Fruit fly (Drosophila melanogaster): ENCODE data around the gene CG12268.

Gene CG12268

DNA sequence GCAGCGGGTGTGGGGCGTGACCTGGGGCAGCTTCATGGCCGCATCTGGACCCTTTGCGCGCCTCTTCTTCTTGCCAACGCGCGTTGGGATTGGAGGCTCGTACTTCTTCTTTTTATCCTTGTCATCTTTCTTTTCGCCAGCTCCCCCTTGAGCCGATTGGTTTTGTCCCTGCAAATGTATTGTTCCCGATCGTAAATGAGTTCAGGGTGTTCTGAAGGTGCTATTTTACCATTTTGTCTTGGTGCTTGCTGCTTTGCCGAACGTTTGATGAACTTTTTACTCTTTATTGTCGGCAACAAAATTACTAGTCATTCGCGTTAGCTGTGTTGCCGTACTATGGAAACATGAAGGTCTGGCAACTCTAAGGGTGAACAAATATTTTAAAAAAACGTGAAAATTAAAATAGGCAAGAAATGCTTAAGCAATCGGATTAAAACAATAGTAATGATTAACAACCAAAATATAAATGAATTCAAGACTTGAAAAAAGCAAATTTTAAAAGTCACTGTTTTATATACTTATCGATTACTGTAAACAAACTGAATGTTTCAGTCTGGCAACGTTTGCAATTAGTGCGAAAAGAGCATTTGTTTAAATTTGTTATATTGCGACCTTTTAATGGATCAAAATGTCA is 17.0 kb downstream of the CG12268 start, which contains the start of the genes Rpt2 and CG13599 (continued):
- TF ChIP-seq prd (optimal IDR thresholded peaks at IDR 0.05) (no peak), prd (GFP tag; IDR thresholded peaks at IDR 0.05) (no peak), CG17912 (GFP tag; optimal IDR thresholded peaks at IDR 0.05) (no peak), knrl (GFP tag; IDR thresholded peaks at IDR 0.05; ENCODE audit: partially characterized antibody) (peak; percentile 52; the same call in 1 of the 3 replicates), BEAF-32 (GFP tag; optimal IDR thresholded peaks at IDR 0.05) (peak; percentile 64), CG9797 (GFP tag; optimal IDR thresholded peaks at IDR 0.05) (peak; percentile 37), CG14860 (GFP tag; IDR thresholded peaks at IDR 0.05; ENCODE audit: partially characterized antibody) (0 out of 3 replicates have a peak, but pooled peaks have one; percentile 20), CG1832 (GFP tag; optimal IDR thresholded peaks at IDR 0.05) (no peak), sqz (GFP tag; optimal IDR thresholded peaks at IDR 0.05) (no peak), Sry-δ (GFP tag; optimal IDR thresholded peaks at IDR 0.05) (peak; percentile 75), dmrt11E (tag; optimal IDR thresholded peaks at IDR 0.05) (peak; percentile 17), CG8281 (tag; optimal IDR thresholded peaks at IDR 0.05) (no peak), CG3847 (GFP tag; IDR thresholded peaks at IDR 0.05) (peak; percentile 87), phol (tag; optimal IDR thresholded peaks at IDR 0.05) (peak; percentile 58), Nf-YC (tag; optimal IDR thresholded peaks at IDR 0.05) (peak; percentile 24), al (GFP tag; IDR thresholded peaks at IDR 0.05) (no peak), lilli (GFP tag; optimal IDR thresholded peaks at IDR 0.05) (peak; percentile 34), CG11696 (GFP tag; IDR thresholded peaks at IDR 0.05) (no peak), hkb (optimal IDR thresholded peaks at IDR 0.05) (peak; percentile 82), hkb (GFP tag; IDR thresholded peaks at IDR 0.05) (no peak), Pdp1 (GFP tag; optimal IDR thresholded peaks at IDR 0.05) (peak in 1 of 2 experiments; percentile 13), CG6254 (GFP tag; optimal IDR thresholded peaks at IDR 0.05) (no peak), CG8290 (GFP tag; optimal IDR thresholded peaks at IDR 0.05) (no peak), CG8290 (tag; optimal IDR thresholded peaks at IDR 0.05) (no peak), MBD-R2 (GFP tag; IDR thresholded peaks at IDR 0.05) (peak; percentile 74), hbn (GFP tag; IDR thresholded peaks at IDR 0.05; ENCODE audit: partially characterized antibody) (peak; percentile 50), Max (GFP tag; optimal IDR thresholded peaks at IDR 0.05) (peak; percentile 32), bbx (GFP tag; IDR thresholded peaks at IDR 0.05; ENCODE audit: partially characterized antibody) (peak; percentile 52; the same call in 1 of the 2 replicates), CG14710 (tag; optimal IDR thresholded peaks at IDR 0.05) (peak; percentile 84), CG10209 (GFP tag; optimal IDR thresholded peaks at IDR 0.05) (no peak), CG10565 (GFP tag; optimal IDR thresholded peaks at IDR 0.05) (no peak), eve (GFP tag; optimal IDR thresholded peaks at IDR 0.05) (no peak), CG15514 (GFP tag; optimal IDR thresholded peaks at IDR 0.05) (peak; percentile 50), B-H2 (GFP tag; optimal IDR thresholded peaks at IDR 0.05) (peak; percentile 57), CG33557 (GFP tag; optimal IDR thresholded peaks at IDR 0.05) (peak; percentile 0), Hsf (GFP tag; optimal IDR thresholded peaks at IDR 0.05) (peak; percentile 28), trem (tag; optimal IDR thresholded peaks at IDR 0.05) (peak; percentile 85), CG32767 (GFP tag; IDR thresholded peaks at IDR 0.05) (no peak), amos (GFP tag; IDR thresholded peaks at IDR 0.05; ENCODE audit: partially characterized antibody) (peak; percentile 32; the same call in 1 of the 2 replicates), Spps (tag; optimal IDR thresholded peaks at IDR 0.05) (peak; percentile 14), CG30020 (tag; optimal IDR thresholded peaks at IDR 0.05) (peak; percentile 42), corto (GFP tag; optimal IDR thresholded peaks at IDR 0.05) (no peak), CG17568 (GFP tag; optimal IDR thresholded peaks at IDR 0.05) (peak; percentile 68), NC2β (GFP tag; optimal IDR thresholded peaks at IDR 0.05) (peak; percentile 14), nmo (GFP tag; optimal IDR thresholded peaks at IDR 0.05) (peak; percentile 60), CG2199 (GFP tag; IDR thresholded peaks at IDR 0.05) (no peak), nerfin-1 (tag; optimal IDR thresholded peaks at IDR 0.05) (peak; percentile 5), CG13624 (GFP tag; optimal IDR thresholded peaks at IDR 0.05) (peak; percentile 47), CG2712 (tag; optimal IDR thresholded peaks at IDR 0.05) (peak; percentile 46)

Measured in whole organism, embryonic.